Worm (Caenorhabditis elegans) whole organism, young adult: ENCODE measurements around the gene Y37D8A.4.

ENCODE experiments used
- D2030.7 ChIP-seq: fragments of 200-800 bp; sonication (Bioruptor generic); IDR thresholded peaks from 2 replicates; pipeline ENCODE4 v1.3.6; 2022; ENCODE audit warnings: missing genetic modification reagents, missing genetic modification characterization, missing compliant biosample characterization
- F10E7.11 ChIP-seq: sonication (generic microtip); optimal IDR thresholded peaks from 2 replicates; lab custom pipeline; 2017; ENCODE audit warnings: mild to moderate bottlenecking, missing genetic modification characterization, moderate library complexity, missing compliant biosample characterization
- F57C9.4 ChIP-seq: sonication (generic microtip); optimal IDR thresholded peaks from 2 replicates; lab custom pipeline; 2017; ENCODE audit warnings: mild to moderate bottlenecking, missing genetic modification characterization, missing compliant biosample characterization
- Y95B8A.8 ChIP-seq: fragments of 200-800 bp; sonication (Bioruptor generic); IDR thresholded peaks from 2 replicates; pipeline ENCODE4 v1.3.6; 2022; ENCODE audit warnings: missing genetic modification reagents, missing genetic modification characterization, missing compliant biosample characterization
- ama-1 ChIP-seq, 3 experiments: fragments of 150-350 bp in 1 of 3; sonication (generic microtip) in 2 of 3; optimal IDR thresholded peaks; 2 replicates each; lab custom pipeline; 2014 to 2018; ENCODE audit warnings: missing biosample characterization in 2 of 3, missing genetic modification characterization in 2 of 3, missing genetic modification reagents in 2 of 3
- aptf-3 ChIP-seq: fragments of 200-800 bp; sonication (Bioruptor generic); IDR thresholded peaks from 2 replicates; pipeline ENCODE4 v1.3.6; 2022; ENCODE audit warnings: missing genetic modification characterization, missing compliant biosample characterization
- ceh-100 ChIP-seq: fragments of 200-800 bp; sonication (Bioruptor generic); IDR thresholded peaks from 2 replicates; pipeline ENCODE4 v1.3.6; 2022; ENCODE audit warnings: missing genetic modification reagents, missing genetic modification characterization, missing compliant biosample characterization
- mxl-1 ChIP-seq: sonication (generic microtip); optimal IDR thresholded peaks from 2 replicates; lab custom pipeline; 2016; ENCODE audit warnings: missing genetic modification characterization, missing compliant biosample characterization
- somi-1 ChIP-seq: fragments of 200-800 bp; sonication (Bioruptor generic); optimal IDR thresholded peaks from 2 replicates; lab custom pipeline; 2018; ENCODE audit warnings: mild to moderate bottlenecking, missing genetic modification characterization, missing compliant biosample characterization
- unc-62 ChIP-seq: fragments of 150-350 bp; optimal IDR thresholded peaks from 2 replicates; lab custom pipeline; 2014; ENCODE audit warnings: missing biosample characterization, missing genetic modification reagents, missing genetic modification characterization

DNA sequence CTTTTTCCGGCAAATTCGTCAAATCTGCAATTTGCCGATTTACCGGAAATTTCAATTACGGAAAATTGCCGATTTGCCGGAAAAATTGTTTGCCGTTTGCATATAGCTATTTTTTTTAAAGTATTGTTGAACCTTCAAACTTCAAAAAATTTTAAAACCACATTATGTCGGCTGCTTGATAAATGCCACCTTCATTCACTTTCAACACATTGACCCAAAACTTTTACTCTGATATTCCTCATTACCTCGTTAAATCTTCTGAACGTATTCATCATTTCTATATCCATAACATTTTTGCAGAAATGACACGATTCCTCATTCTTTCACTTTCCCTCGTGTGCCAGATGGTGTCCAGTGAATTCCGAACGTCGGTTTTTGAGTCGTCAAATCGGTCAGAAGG, 9.7 kb downstream of the Y37D8A.4 start, which contains the start of gene Y37D8A.3:
- no peak for TF ChIP-seq F57C9.4 (tag; lab: Kevin White, UChicago)
- TF ChIP-seq aptf-3 (GFP tag; lab: Robert Waterston, UW) = no peak
- TF ChIP-seq Y95B8A.8 (GFP tag; lab: Robert Waterston, UW) = no peak
- no peak for TF ChIP-seq ceh-100 (GFP tag; lab: Robert Waterston, UW)
- TF ChIP-seq somi-1 (GFP tag; lab: Kevin White, UChicago) = no peak
- TF ChIP-seq unc-62 (GFP tag; lab: Kevin White, UChicago) = no peak
- TF ChIP-seq ama-1 (optimal IDR thresholded peaks at IDR 0.05; lab: Kevin White, UChicago) = no peak
- no peak for TF ChIP-seq ama-1 (GFP tag; optimal IDR thresholded peaks at IDR 0.05; lab: Kevin White, UChicago)
- no peak for TF ChIP-seq F10E7.11
- TF ChIP-seq D2030.7 (GFP tag; lab: Robert Waterston, UW) = no peak
- no peak for TF ChIP-seq mxl-1 (tag; lab: Kevin White, UChicago)
